Worm (Caenorhabditis elegans) whole organism, midembryonic: ENCODE data around the gene F53H2.3.

Experiments
- T22C8.4 ChIP-seq: fragments of 200-800 bp; sonication (Bioruptor generic); IDR thresholded peaks from 2 replicates; pipeline ENCODE4 v1.3.6; 2022; ENCODE audit warnings: missing genetic modification characterization, missing compliant biosample characterization
- flt-1 ChIP-seq: fragments of 200-800 bp; sonication (Bioruptor generic); IDR thresholded peaks from 2 replicates; pipeline ENCODE4 v1.3.6; 2022; ENCODE audit warnings: missing genetic modification characterization, missing compliant biosample characterization
- klf-2 ChIP-seq: fragments of 200-800 bp; sonication (Bioruptor generic); conservative IDR thresholded peaks from 2 replicates; pipeline ENCODE4 v1.3.6; 2022; ENCODE audit warnings: missing genetic modification reagents, missing genetic modification characterization, missing compliant biosample characterization
- med-1 ChIP-seq: sonication (generic microtip); optimal IDR thresholded peaks from 2 replicates; lab custom pipeline; 2017; ENCODE audit warnings: missing genetic modification characterization, mild to moderate bottlenecking, missing compliant biosample characterization, antibody characterized with exemption, missing genetic modification reagents; ENCODE audit not compliant: insufficient read depth
- ref-1 ChIP-seq: fragments of 200-800 bp; sonication (Bioruptor generic); conservative IDR thresholded peaks from 2 replicates; pipeline ENCODE4 v1.3.6; 2022; ENCODE audit warnings: missing genetic modification reagents, missing genetic modification characterization, missing compliant biosample characterization
- tab-1 ChIP-seq: fragments of 200-800 bp; sonication (Bioruptor generic); IDR thresholded peaks from 2 replicates; pipeline ENCODE4 v1.3.6; 2022; ENCODE audit warnings: missing genetic modification characterization, missing compliant biosample characterization
- ztf-23 ChIP-seq: fragments of 200-800 bp; sonication (Bioruptor generic); IDR thresholded peaks from 2 replicates; pipeline ENCODE4 v1.3.6; 2022; ENCODE audit warnings: missing genetic modification reagents, missing genetic modification characterization, missing compliant biosample characterization
- ztf-29 ChIP-seq: fragments of 200-800 bp; sonication (Bioruptor generic); IDR thresholded peaks from 2 replicates; pipeline ENCODE4 v1.3.6; 2022; ENCODE audit warnings: missing genetic modification reagents, missing genetic modification characterization, missing compliant biosample characterization

F53H2.3 gene

ce11 chrV:20347625-20348024, 63.9 kb downstream of the F53H2.3 start:
- no peak for TF ChIP-seq ztf-29 (GFP tag; lab: Robert Waterston, UW)
- no peak for TF ChIP-seq T22C8.4
- TF ChIP-seq klf-2 (GFP tag; lab: Robert Waterston, UW), result no peak
- TF ChIP-seq flt-1 (GFP tag; lab: Robert Waterston, UW), result no peak
- TF ChIP-seq tab-1 (GFP tag; lab: Robert Waterston, UW), result no peak
- TF ChIP-seq ref-1 (GFP tag; lab: Robert Waterston, UW), result no peak
- no peak for TF ChIP-seq med-1 (GFP tag; lab: Kevin White, UChicago)
- TF ChIP-seq ztf-23, result no peak
